Worm (Caenorhabditis elegans): ENCODE results near the gene F58E1.13.
A peak's percentile ranks its signal among the peaks of the same experiment; 100 is the strongest.

F58E1.13 gene

DNA sequence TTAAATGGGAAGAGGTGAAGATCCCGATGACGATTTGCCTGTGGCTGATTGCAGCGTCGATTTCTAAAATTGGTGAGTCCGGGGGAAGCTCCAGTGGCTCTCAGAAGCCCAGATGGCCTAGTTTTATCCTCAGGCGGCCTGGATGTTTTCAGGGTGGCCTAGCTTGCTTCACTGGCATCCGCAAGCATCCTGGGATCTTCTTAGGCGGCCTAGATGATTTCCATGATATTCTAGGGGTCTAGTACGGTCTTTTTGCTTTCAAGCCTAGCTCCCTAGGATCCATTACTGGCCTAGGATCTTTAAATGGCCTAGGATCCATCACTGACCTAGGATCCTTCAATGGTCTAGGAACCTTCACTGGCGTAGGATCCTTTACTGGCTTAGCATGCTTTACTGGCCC, 24.7 kb downstream of the F58E1.13 start:
- peak; percentile 91 for TF ChIP-seq aha-1 (tag)
- no peak for TF ChIP-seq spr-1 (tag; optimal IDR thresholded peaks at IDR 0.05)
- no peak for TF ChIP-seq nhr-41 (GFP tag; IDR thresholded peaks at IDR 0.05)
- no peak for TF ChIP-seq lir-3 (tag; optimal IDR thresholded peaks at IDR 0.05)

DNA sequence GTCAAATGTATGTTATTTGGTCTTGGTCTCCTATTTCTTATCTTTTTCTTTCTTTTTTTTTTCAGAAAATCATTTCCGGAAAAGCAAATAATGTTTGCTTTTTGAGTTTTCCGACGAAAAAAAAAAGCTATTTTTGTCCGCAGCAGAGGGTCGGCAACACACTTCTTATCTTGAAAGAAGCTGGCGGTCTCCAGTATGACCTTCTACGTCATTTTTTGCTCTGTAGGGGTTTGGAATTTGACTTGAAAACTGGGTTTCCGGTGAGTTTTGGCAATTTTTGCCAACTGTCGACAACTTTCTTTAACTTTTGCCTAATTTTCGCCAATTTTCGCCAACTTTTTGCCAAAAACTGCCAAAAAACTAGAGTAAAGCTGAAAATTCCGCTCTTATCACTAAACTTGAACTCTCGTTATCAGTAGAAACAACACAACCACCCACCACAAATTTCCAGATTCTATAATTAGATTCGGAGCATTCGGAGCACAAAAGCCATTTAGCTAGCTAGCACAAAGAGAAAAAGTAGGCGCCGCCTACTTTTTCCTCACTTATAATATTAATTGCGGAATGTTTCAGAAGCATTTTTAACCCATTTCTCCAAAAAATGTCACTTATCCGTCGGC, 25.3 kb downstream of the F58E1.13 start, which contains the start of gene nhx-6:
TSS of gene nhx-6 (plus strand) at position 570 of the 620 bp plus-strand sequence.
- TF ChIP-seq hlh-30 (tag; optimal IDR thresholded peaks at IDR 0.05; ENCODE audit: insufficient read depth) (no peak), F10B5.3 (tag; optimal IDR thresholded peaks at IDR 0.05) (no peak), ctbp-1 (GFP tag; IDR thresholded peaks at IDR 0.05) (no peak), T20F7.1 (GFP tag; optimal IDR thresholded peaks at IDR 0.05) (no peak), unc-39 (tag; optimal IDR thresholded peaks at IDR 0.05) (no peak), aha-1 (tag) (peak; percentile 46), nhr-6 (tag; optimal IDR thresholded peaks at IDR 0.05) (no peak), php-3 (GFP tag; IDR thresholded peaks at IDR 0.05) (no peak), dmd-8 (GFP tag; IDR thresholded peaks at IDR 0.05) (no peak), Y5F2A.4 (GFP tag; optimal IDR thresholded peaks at IDR 0.05) (no peak), duxl-1 (tag; optimal IDR thresholded peaks at IDR 0.05; ENCODE audit: poor library complexity) (no peak), Y48G9A.11 (GFP tag; IDR thresholded peaks at IDR 0.05) (no peak), nhr-48 (tag; optimal IDR thresholded peaks at IDR 0.05) (no peak), ZK546.5 (tag; optimal IDR thresholded peaks at IDR 0.05) (no peak), nhr-28 (tag; optimal IDR thresholded peaks at IDR 0.05) (peak; percentile 6), hlh-11 (tag; optimal IDR thresholded peaks at IDR 0.05) (peak; percentile 25)

DNA sequence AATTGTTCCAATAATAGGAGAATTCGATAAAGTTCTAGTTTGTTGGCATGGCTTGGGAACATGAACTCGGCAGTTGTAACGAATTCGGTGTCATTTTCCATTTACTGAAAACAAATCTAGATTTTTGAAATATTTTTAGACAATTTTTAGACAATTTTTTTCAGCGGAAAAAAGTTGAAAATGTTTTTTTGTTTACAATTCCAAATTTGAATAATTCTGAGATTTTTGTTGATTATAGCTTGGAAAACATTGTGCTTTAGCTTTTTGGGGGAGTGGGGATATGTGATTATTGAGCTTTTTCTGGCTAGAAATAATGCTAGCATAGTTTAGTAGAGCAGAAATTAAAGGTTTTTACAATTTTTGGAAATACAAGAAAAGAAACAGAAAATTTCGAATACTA, 26.8 kb downstream of the F58E1.13 start, which contains the start of gene srw-97:
TSS of gene srw-97 (minus strand) at position 101 of the 400 bp plus-strand sequence.
- TF ChIP-seq unc-62 (GFP tag; optimal IDR thresholded peaks at IDR 0.05 in 1 of 2) (peak in 1 of 2 experiments; percentile 62), unc-62 (tag; optimal IDR thresholded peaks at IDR 0.05) (no peak), pha-4 (GFP tag; IDR thresholded peaks at IDR 0.05) (no peak), pha-4 (tag; optimal IDR thresholded peaks at IDR 0.05) (no peak), ztf-7 (tag; optimal IDR thresholded peaks at IDR 0.05) (no peak)

DNA sequence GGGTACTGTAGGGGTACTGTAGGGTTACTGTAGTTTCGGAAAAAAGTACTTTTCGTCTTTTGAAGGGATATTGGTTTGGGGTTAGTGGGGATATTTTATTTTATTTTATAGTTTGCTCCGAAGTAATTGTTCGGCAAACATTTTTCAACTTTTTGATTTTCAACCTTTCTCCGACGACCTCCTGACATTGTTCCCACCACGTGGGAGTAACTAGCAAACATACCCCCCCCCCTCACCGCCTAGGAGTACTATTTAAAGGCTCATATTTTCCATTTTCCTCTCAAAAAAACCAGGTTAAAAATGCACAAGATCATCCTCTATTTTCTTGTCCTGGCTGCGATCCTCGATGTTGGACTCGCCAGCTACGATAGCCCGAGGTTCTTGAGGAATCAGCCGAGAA, 29.6 kb downstream of the F58E1.13 start, which contains the start of gene srlf-29:
TSS of gene srlf-29 (plus strand) at position 301 of the 400 bp plus-strand sequence.
- TF ChIP-seq unc-62 (GFP tag; optimal IDR thresholded peaks at IDR 0.05 in 1 of 2) (peak in 1 of 2 experiments; percentile 49), unc-62 (tag; optimal IDR thresholded peaks at IDR 0.05) (no peak), zip-2 (tag; optimal IDR thresholded peaks at IDR 0.05) (no peak)

DNA sequence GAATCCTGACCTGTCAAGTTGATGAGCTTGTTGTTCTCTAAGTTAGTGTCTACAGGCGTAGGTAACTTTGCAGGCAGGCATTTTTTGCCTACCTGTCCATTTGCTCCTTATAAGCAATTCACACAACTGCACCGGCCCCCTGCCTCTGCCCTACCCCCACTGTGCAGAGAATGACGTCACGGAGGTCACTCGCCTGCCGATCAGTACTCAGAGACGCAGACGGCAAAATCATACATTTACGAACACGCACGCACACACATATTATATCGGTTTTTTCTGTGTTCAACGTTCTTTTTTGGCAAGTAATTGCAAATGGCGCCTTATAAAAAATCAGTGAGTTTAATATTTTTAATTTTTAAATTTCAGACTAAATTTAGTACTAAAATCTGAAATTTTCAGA, 32.2 kb downstream of the F58E1.13 start, which contains the start of gene duxl-1:
TSS of gene duxl-1 (plus strand) at position 184 of the 400 bp plus-strand sequence.
- TF ChIP-seq egl-27 (tag; optimal IDR thresholded peaks at IDR 0.05) (no peak), hlh-11 (tag; optimal IDR thresholded peaks at IDR 0.05) (peak; percentile 65), mxl-3 (GFP tag; optimal IDR thresholded peaks at IDR 0.05) (peak; percentile 7), unc-39 (tag; optimal IDR thresholded peaks at IDR 0.05) (no peak), zip-11 (GFP tag; IDR thresholded peaks at IDR 0.05) (no peak), mes-2 (tag; optimal IDR thresholded peaks at IDR 0.05; ENCODE audit: poor library complexity, severe bottlenecking) (peak; percentile 71), nhr-76 (tag; optimal IDR thresholded peaks at IDR 0.05) (no peak), ceh-32 (tag; optimal IDR thresholded peaks at IDR 0.05; ENCODE audit: poor library complexity) (no peak), nhr-102 (tag; optimal IDR thresholded peaks at IDR 0.05) (peak; percentile 11), Y105C5A.15 (GFP tag; IDR thresholded peaks at IDR 0.05) (no peak), gei-8 (GFP tag; optimal IDR thresholded peaks at IDR 0.05) (no peak), dmd-6 (GFP tag; IDR thresholded peaks at IDR 0.05) (peak; percentile 76), hif-1 (tag; optimal IDR thresholded peaks at IDR 0.05) (peak in 1 of 2 experiments; percentile 86), Y48G9A.11 (GFP tag; IDR thresholded peaks at IDR 0.05) (no peak), egl-43 (GFP tag; IDR thresholded peaks at IDR 0.05) (no peak), nhr-28 (tag; optimal IDR thresholded peaks at IDR 0.05) (peak; percentile 36), nhr-41 (GFP tag; IDR thresholded peaks at IDR 0.05) (peak; percentile 50; the same call in 1 of the 2 replicates), fos-1 (tag; optimal IDR thresholded peaks at IDR 0.05) (no peak), dmd-8 (GFP tag; IDR thresholded peaks at IDR 0.05) (no peak), aha-1 (tag) (peak; percentile 93), ctbp-1 (GFP tag; IDR thresholded peaks at IDR 0.05) (no peak), snpc-4 (tag; optimal IDR thresholded peaks at IDR 0.05) (no peak), pqm-1 (tag; optimal IDR thresholded peaks at IDR 0.05) (peak; percentile 16), nhr-237 (tag; optimal IDR thresholded peaks at IDR 0.05) (no peak), jun-1 (tag; optimal IDR thresholded peaks at IDR 0.05) (no peak), nhr-48 (tag; optimal IDR thresholded peaks at IDR 0.05) (peak; percentile 6), Y5F2A.4 (GFP tag; optimal IDR thresholded peaks at IDR 0.05) (no peak)

Data from whole organism, L4 larva.